Fruit fly (Drosophila melanogaster) whole organism, embryonic: ENCODE data around the gene CG33268.

Source experiments
- Asciz ChIP-seq: fragments of 200-800 bp; sonication (Bioruptor generic); optimal IDR thresholded peaks from 2 replicates; lab custom pipeline; 2017; ENCODE audit warnings: missing biosample characterization, mild to moderate bottlenecking, missing genetic modification characterization, missing genetic modification reagents
- Awh ChIP-seq: fragments of 200-800 bp; sonication (Bioruptor generic); IDR thresholded peaks from 2 replicates; pipeline ENCODE4, ENCODE4 v1.3.6; 2022; ENCODE audit warnings: missing biosample characterization, missing genetic modification characterization
- CG10543 ChIP-seq: fragments of 200-800 bp; sonication (Bioruptor generic); optimal IDR thresholded peaks from 3 replicates; lab custom pipeline; 2017; ENCODE audit warnings: missing biosample characterization, mild to moderate bottlenecking, missing genetic modification characterization, moderate library complexity
- CG11695 ChIP-seq: fragments of 200-800 bp; sonication (Bioruptor generic); IDR thresholded peaks from 3 replicates; pipeline ENCODE4 v1.3.6; 2022; ENCODE audit warnings: missing biosample characterization, missing genetic modification characterization
- CG12219 ChIP-seq: fragments of 200-800 bp; sonication (Bioruptor generic); optimal IDR thresholded peaks from 3 replicates; lab custom pipeline; 2018; ENCODE audit warnings: missing biosample characterization, mild to moderate bottlenecking, missing genetic modification characterization
- CG1233 ChIP-seq: fragments of 200-800 bp; sonication (Bioruptor generic); optimal IDR thresholded peaks from 4 replicates; lab custom pipeline; 2018; ENCODE audit warnings: missing biosample characterization, mild to moderate bottlenecking, missing genetic modification characterization
- CG13296 ChIP-seq: fragments of 200-800 bp; sonication (Bioruptor generic); optimal IDR thresholded peaks from 3 replicates; lab custom pipeline; 2018; ENCODE audit warnings: missing biosample characterization, mild to moderate bottlenecking, missing genetic modification characterization
- CG14860 ChIP-seq: fragments of 200-800 bp; sonication (Bioruptor generic); IDR thresholded peaks from 3 replicates; pipeline ENCODE4 v1.3.6; 2022; ENCODE audit warnings: missing biosample characterization, missing genetic modification characterization; ENCODE audit not compliant: partially characterized antibody
- CG15601 ChIP-seq: fragments of 200-800 bp; sonication (Bioruptor generic); optimal IDR thresholded peaks from 3 replicates; lab custom pipeline; 2019; ENCODE audit warnings: missing biosample characterization, mild to moderate bottlenecking, missing genetic modification characterization, moderate library complexity
- CG15696 ChIP-seq: fragments of 200-800 bp; sonication (Bioruptor generic); optimal IDR thresholded peaks from 2 replicates; lab custom pipeline; 2019; ENCODE audit warnings: missing biosample characterization, mild to moderate bottlenecking, missing genetic modification characterization, moderate library complexity
- CG16779 ChIP-seq: fragments of 200-800 bp; sonication (Bioruptor generic); IDR thresholded peaks from 2 replicates; pipeline ENCODE4 v1.3.6; 2022; ENCODE audit warnings: missing biosample characterization, missing genetic modification characterization
- CG18476 ChIP-seq: fragments of 200-800 bp; sonication (Bioruptor generic); optimal IDR thresholded peaks from 2 replicates; lab custom pipeline; 2016; ENCODE audit warnings: missing biosample characterization, mild to moderate bottlenecking, missing genetic modification characterization
- CG2116 ChIP-seq: fragments of 200-800 bp; sonication (Bioruptor generic); optimal IDR thresholded peaks from 3 replicates; lab custom pipeline; 2018; ENCODE audit warnings: missing biosample characterization, mild to moderate bottlenecking, missing genetic modification characterization
- CG2678 ChIP-seq: fragments of 200-800 bp; sonication (Bioruptor generic); optimal IDR thresholded peaks from 3 replicates; lab custom pipeline; 2019; ENCODE audit warnings: missing biosample characterization, mild to moderate bottlenecking, missing genetic modification characterization, moderate library complexity
- CG2712 ChIP-seq: fragments of 200-800 bp; optimal IDR thresholded peaks from 3 replicates; lab custom pipeline; 2019; ENCODE audit warnings: missing biosample characterization, mild to moderate bottlenecking, missing genetic modification characterization, moderate library complexity
- CG30403 ChIP-seq: fragments of 200-800 bp; sonication (Bioruptor generic); optimal IDR thresholded peaks from 3 replicates; lab custom pipeline; 2016; ENCODE audit warnings: missing biosample characterization, missing genetic modification characterization
- CG32767 ChIP-seq: fragments of 200-800 bp; sonication (Bioruptor generic); IDR thresholded peaks from 2 replicates; pipeline ENCODE4 v1.3.6; 2022; ENCODE audit warnings: missing biosample characterization, missing genetic modification characterization
- CG3407 ChIP-seq: fragments of 200-800 bp; sonication (Bioruptor generic); optimal IDR thresholded peaks from 2 replicates; lab custom pipeline; 2018; ENCODE audit warnings: missing biosample characterization, mild to moderate bottlenecking, missing genetic modification characterization
- CG4424 ChIP-seq: fragments of 200-800 bp; sonication (Bioruptor generic); optimal IDR thresholded peaks from 3 replicates; lab custom pipeline; 2016; ENCODE audit warnings: missing biosample characterization, missing genetic modification characterization
- CG6254 ChIP-seq: fragments of 200-800 bp; sonication (Bioruptor generic); optimal IDR thresholded peaks from 3 replicates; lab custom pipeline; 2017; ENCODE audit warnings: mild to moderate bottlenecking, missing biosample characterization, missing genetic modification reagents, missing genetic modification characterization
- CG6689 ChIP-seq: fragments of 200-800 bp; sonication (Bioruptor generic); IDR thresholded peaks from 2 replicates; pipeline ENCODE4 v1.3.6; 2022; ENCODE audit warnings: missing biosample characterization, missing genetic modification characterization
- CG7372 ChIP-seq: fragments of 200-800 bp; sonication (Bioruptor generic); IDR thresholded peaks from 2 replicates; pipeline ENCODE4 v1.3.6; 2022; ENCODE audit warnings: missing biosample characterization, missing genetic modification characterization
- CG9797 ChIP-seq: fragments of 200-800 bp; sonication (Bioruptor generic); optimal IDR thresholded peaks from 3 replicates; lab custom pipeline; 2018; ENCODE audit warnings: missing biosample characterization, mild to moderate bottlenecking, missing genetic modification characterization
- D19A ChIP-seq: fragments of 200-800 bp; optimal IDR thresholded peaks from 3 replicates; lab custom pipeline; 2019; ENCODE audit warnings: missing biosample characterization, mild to moderate bottlenecking, missing genetic modification characterization, moderate library complexity
- E2f1 ChIP-seq: fragments of 200-800 bp; sonication (Bioruptor generic); IDR thresholded peaks from 2 replicates; pipeline ENCODE4 v1.3.6; 2022; ENCODE audit warnings: missing biosample characterization, missing genetic modification characterization
- ERR ChIP-seq: fragments of 200-800 bp; sonication (Bioruptor generic); optimal IDR thresholded peaks from 2 replicates; lab custom pipeline; 2016; ENCODE audit warnings: missing biosample characterization, missing genetic modification characterization
- Hey ChIP-seq: fragments of 200-800 bp; sonication (Bioruptor generic); optimal IDR thresholded peaks from 3 replicates; lab custom pipeline; 2018; ENCODE audit warnings: missing biosample characterization, mild to moderate bottlenecking, missing genetic modification characterization
- HmgZ ChIP-seq: fragments of 200-800 bp; sonication (Bioruptor generic); optimal IDR thresholded peaks from 2 replicates; lab custom pipeline; 2018; ENCODE audit warnings: missing biosample characterization, mild to moderate bottlenecking, missing genetic modification characterization
- NC2β ChIP-seq: fragments of 200-800 bp; sonication (Bioruptor generic); optimal IDR thresholded peaks from 2 replicates; lab custom pipeline; 2016; ENCODE audit warnings: missing biosample characterization, missing genetic modification characterization
- Oli ChIP-seq: fragments of 200-800 bp; sonication (Bioruptor generic); optimal IDR thresholded peaks from 2 replicates; lab custom pipeline; 2018; ENCODE audit warnings: missing biosample characterization, mild to moderate bottlenecking, missing genetic modification characterization, moderate library complexity
- Pdp1 ChIP-seq, 2 experiments: fragments of 200-800 bp; sonication (Bioruptor generic); optimal IDR thresholded peaks; 3 replicates each; lab custom pipeline; 2016; ENCODE audit warnings: missing biosample characterization in 2 of 2, missing genetic modification characterization in 2 of 2, mild to moderate bottlenecking in 1 of 2, moderate library complexity in 1 of 2
- Ssrp ChIP-seq: fragments of 200-800 bp; sonication (Bioruptor generic); optimal IDR thresholded peaks from 2 replicates; lab custom pipeline; 2018; ENCODE audit warnings: missing biosample characterization, mild to moderate bottlenecking, missing genetic modification characterization, moderate library complexity
- Tbp ChIP-seq: fragments of >200 bp; optimal IDR thresholded peaks from 2 replicates; lab custom pipeline; 2018; ENCODE audit warnings: missing biosample characterization, missing genetic modification characterization
- ab ChIP-seq: fragments of 200-800 bp; sonication (Bioruptor generic); optimal IDR thresholded peaks from 2 replicates; lab custom pipeline; 2016; ENCODE audit warnings: missing biosample characterization, missing genetic modification characterization
- ac ChIP-seq: fragments of 200-800 bp; sonication (Bioruptor generic); optimal IDR thresholded peaks from 3 replicates; lab custom pipeline; 2017; ENCODE audit warnings: missing biosample characterization, mild to moderate bottlenecking, missing genetic modification characterization
- az2 ChIP-seq: fragments of 200-800 bp; sonication (Bioruptor generic); optimal IDR thresholded peaks from 3 replicates; lab custom pipeline; 2016; ENCODE audit warnings: missing biosample characterization, missing genetic modification characterization
- cad ChIP-seq: fragments of >200 bp; optimal IDR thresholded peaks from 2 replicates; lab custom pipeline; 2017; ENCODE audit warnings: missing biosample characterization, missing genetic modification characterization
- cas ChIP-seq: fragments of 200-800 bp; sonication (Bioruptor generic); IDR thresholded peaks from 2 replicates; pipeline ENCODE4 v1.3.6; 2022; ENCODE audit warnings: missing biosample characterization, missing genetic modification characterization
- ci ChIP-seq: fragments of 200-800 bp; sonication (Bioruptor generic); IDR thresholded peaks from 3 replicates; pipeline ENCODE4 v1.3.6; 2022; ENCODE audit warnings: missing biosample characterization, missing genetic modification characterization
- cwo ChIP-seq: fragments of 200-800 bp; sonication (Bioruptor generic); optimal IDR thresholded peaks from 3 replicates; lab custom pipeline; 2017; ENCODE audit warnings: missing biosample characterization, missing genetic modification characterization, mild to moderate bottlenecking, moderate library complexity, missing genetic modification reagents
- fd96Cb ChIP-seq: fragments of 200-800 bp; sonication (Bioruptor generic); optimal IDR thresholded peaks from 2 replicates; lab custom pipeline; 2018; ENCODE audit warnings: missing biosample characterization, mild to moderate bottlenecking, missing genetic modification characterization, moderate library complexity
- gfzf ChIP-seq: fragments of 200-800 bp; sonication (Bioruptor generic); optimal IDR thresholded peaks from 2 replicates; lab custom pipeline; 2016; ENCODE audit warnings: missing biosample characterization, mild to moderate bottlenecking, missing genetic modification characterization, moderate library complexity
- gsb-n ChIP-seq: fragments of 200-800 bp; sonication (Bioruptor generic); optimal IDR thresholded peaks from 3 replicates; lab custom pipeline; 2018; ENCODE audit warnings: missing biosample characterization, mild to moderate bottlenecking, missing genetic modification characterization
- jing ChIP-seq: fragments of 200-800 bp; sonication (Bioruptor generic); optimal IDR thresholded peaks from 2 replicates; lab custom pipeline; 2018; ENCODE audit warnings: missing biosample characterization, mild to moderate bottlenecking, missing genetic modification characterization
- jumu ChIP-seq: fragments of 200-800 bp; sonication (Bioruptor generic); optimal IDR thresholded peaks from 3 replicates; lab custom pipeline; 2016; ENCODE audit warnings: missing biosample characterization, missing genetic modification characterization
- klu ChIP-seq: fragments of 200-800 bp; sonication (Bioruptor generic); IDR thresholded peaks from 2 replicates; pipeline ENCODE4 v1.3.6; 2022; ENCODE audit warnings: missing biosample characterization, missing genetic modification characterization
- mam ChIP-seq: fragments of 200-800 bp; sonication (Bioruptor generic); optimal IDR thresholded peaks from 3 replicates; lab custom pipeline; 2016; ENCODE audit warnings: missing biosample characterization, missing genetic modification characterization
- pan ChIP-seq, 4 experiments: fragments of >200 bp in 3 of 4; fragments of 200-800 bp in 1 of 4; sonication (Bioruptor generic) in 1 of 4; optimal IDR thresholded peaks in 3 of 4; IDR thresholded peaks in 1 of 4; 2 replicates each; pipeline versions ENCODE4 v1.3.6 to Lab custom; 2017 to 2022; ENCODE audit warnings: missing biosample characterization in 2 of 4, missing genetic modification characterization in 2 of 4, mixed read lengths in 1 of 4
- pnt ChIP-seq: fragments of 200-800 bp; sonication (Bioruptor generic); optimal IDR thresholded peaks from 3 replicates; lab custom pipeline; 2016; ENCODE audit warnings: missing biosample characterization, missing genetic modification characterization
- zfh1 ChIP-seq: fragments of 200-800 bp; sonication (Bioruptor generic); IDR thresholded peaks from 3 replicates; pipeline ENCODE4 v1.3.6; 2022; ENCODE audit warnings: missing biosample characterization, missing genetic modification characterization

CG33268 gene

DNA sequence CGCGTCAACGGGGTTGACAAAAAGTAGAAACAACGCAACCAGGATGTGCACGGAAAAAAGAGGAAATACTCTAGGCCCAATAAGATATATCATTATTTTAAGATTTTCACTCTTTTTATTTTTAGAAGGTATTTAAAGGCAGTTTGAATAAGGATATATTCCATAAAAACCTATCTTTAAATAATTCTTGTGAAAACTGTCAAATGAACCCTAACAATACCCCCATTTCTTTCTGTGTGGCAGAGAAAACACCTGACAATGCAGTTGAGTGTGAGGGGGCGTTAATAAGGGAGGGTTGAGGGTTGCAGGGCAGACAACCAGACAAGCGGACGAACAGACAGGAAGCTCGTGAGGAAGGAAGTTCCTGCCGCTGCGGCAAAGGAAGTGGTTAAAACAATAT lies 39.1 kb downstream of the CG33268 start (continued):
- TF ChIP-seq ERR: no peak
- TF ChIP-seq Oli (tag; lab: Kevin White, UChicago): peak; percentile 23
- TF ChIP-seq pan (optimal IDR thresholded peaks at IDR 0.05; lab: Kevin White, UChicago): no peak
- TF ChIP-seq pan (GFP tag; optimal IDR thresholded peaks at IDR 0.05 in 1 of 2, IDR thresholded peaks at IDR 0.05 in 1 of 2): peak in 1 of 2 experiments; percentile 25
- peak; percentile 72 for TF ChIP-seq CG2712
- TF ChIP-seq ci: 0 out of 3 replicates have a peak, but pooled peaks have one; percentile 53
- peak; percentile 38 for TF ChIP-seq CG30403 (GFP tag; lab: Kevin White, UChicago)
- no peak for TF ChIP-seq CG13296 (GFP tag; lab: Kevin White, UChicago)
- no peak for TF ChIP-seq klu (GFP tag; lab: Robert Waterston, UW)
- no peak for TF ChIP-seq gfzf (GFP tag; lab: Kevin White, UChicago)
- no peak for TF ChIP-seq cad (GFP tag; lab: Kevin White, UChicago)
- peak; percentile 41 for TF ChIP-seq fd96Cb (tag; lab: Kevin White, UChicago)
- peak; percentile 14 for TF ChIP-seq jumu
- TF ChIP-seq HmgZ (tag; lab: Kevin White, UChicago): no peak
- TF ChIP-seq CG32767: 0 out of 2 replicates have a peak, but pooled peaks have one; percentile 35
- peak; percentile 29 for TF ChIP-seq NC2β (GFP tag; lab: Kevin White, UChicago)
- TF ChIP-seq CG2116: peak; percentile 16
- peak; percentile 40 for TF ChIP-seq CG15601 (tag; lab: Kevin White, UChicago)
- no peak for TF ChIP-seq CG18476 (GFP tag; lab: Kevin White, UChicago)
- peak; percentile 63 for TF ChIP-seq CG6689
- TF ChIP-seq cas (GFP tag; lab: Robert Waterston, UW): no peak
- peak; percentile 12 for TF ChIP-seq az2
- no peak for TF ChIP-seq jing (GFP tag; lab: Kevin White, UChicago)
- peak; percentile 46 for TF ChIP-seq CG2678
- TF ChIP-seq CG12219 (GFP tag; lab: Kevin White, UChicago): peak; percentile 27
- 0 out of 2 replicates have a peak, but pooled peaks have one; percentile 12 for TF ChIP-seq CG7372 (GFP tag; lab: Robert Waterston, UW)
- no peak for TF ChIP-seq CG9797 (GFP tag; lab: Kevin White, UChicago)
- TF ChIP-seq Tbp: no peak
- TF ChIP-seq pnt (GFP tag; lab: Kevin White, UChicago): peak; percentile 10
- no peak for TF ChIP-seq CG1233 (GFP tag; lab: Kevin White, UChicago)
- no peak for TF ChIP-seq ab (GFP tag; lab: Kevin White, UChicago)
- no peak for TF ChIP-seq Hey (tag; lab: Kevin White, UChicago)
- peak; percentile 46 for TF ChIP-seq ac
- TF ChIP-seq CG6254 (GFP tag; lab: Kevin White, UChicago): peak; percentile 35
- TF ChIP-seq CG16779 (GFP tag; lab: Robert Waterston, UW): no peak
- no peak for TF ChIP-seq CG14860 (GFP tag; lab: Robert Waterston, UW)
- TF ChIP-seq CG11695 (GFP tag; lab: Robert Waterston, UW): 0 out of 3 replicates have a peak, but pooled peaks have one; percentile 35
- no peak for TF ChIP-seq cwo (GFP tag; lab: Kevin White, UChicago)
- TF ChIP-seq Pdp1 (GFP tag; optimal IDR thresholded peaks at IDR 0.05; lab: Kevin White, UChicago): peak; percentile 3 to 26
- no peak for TF ChIP-seq CG4424
- TF ChIP-seq gsb-n (tag; lab: Kevin White, UChicago): peak; percentile 34
- peak; percentile 52 for TF ChIP-seq E2f1
- TF ChIP-seq Awh (GFP tag; lab: Robert Waterston, UW): no peak
- peak; percentile 61 for TF ChIP-seq D19A (tag; lab: Kevin White, UChicago)
- peak; percentile 3 for TF ChIP-seq CG3407
- TF ChIP-seq mam: no peak
- TF ChIP-seq zfh1: peak; percentile 54; the same call in 1 of the 3 replicates
- peak; percentile 47 for TF ChIP-seq CG15696 (tag; lab: Kevin White, UChicago)
- TF ChIP-seq Asciz (GFP tag; lab: Kevin White, UChicago): no peak
- TF ChIP-seq CG10543 (GFP tag; lab: Kevin White, UChicago): no peak
- TF ChIP-seq Ssrp (tag; lab: Kevin White, UChicago): peak; percentile 15
